Worm (Caenorhabditis elegans) whole organism, L4 larva: ENCODE data around the gene cal-4.

Source experiments
- F44E2.7 ChIP-seq: fragments of 200-800 bp; sonication (Bioruptor generic); IDR thresholded peaks from 2 replicates; pipeline ENCODE4 v2.1.2; 2022; ENCODE audit warnings: missing genetic modification characterization, missing compliant biosample characterization
- T20F7.1 ChIP-seq: fragments of 200-800 bp; sonication (Bioruptor generic); optimal IDR thresholded peaks from 2 replicates; lab custom pipeline; 2018; ENCODE audit warnings: mild to moderate bottlenecking, missing genetic modification characterization, missing compliant biosample characterization
- Y105C5A.15 ChIP-seq: fragments of 200-800 bp; sonication (Bioruptor generic); IDR thresholded peaks from 2 replicates; pipeline ENCODE4 v1.3.6; 2022; ENCODE audit warnings: missing genetic modification characterization, missing compliant biosample characterization
- Y48G9A.11 ChIP-seq: fragments of 200-800 bp; sonication (Bioruptor generic); IDR thresholded peaks from 2 replicates; pipeline ENCODE4 v1.3.6; 2022; ENCODE audit warnings: missing genetic modification reagents, missing genetic modification characterization, missing compliant biosample characterization
- Y5F2A.4 ChIP-seq: fragments of 200-800 bp; sonication (Bioruptor generic); optimal IDR thresholded peaks from 2 replicates; lab custom pipeline; 2018; ENCODE audit warnings: mild to moderate bottlenecking, missing genetic modification characterization, missing compliant biosample characterization
- ceh-20 ChIP-seq: fragments of 200-800 bp; sonication (Bioruptor generic); IDR thresholded peaks from 2 replicates; pipeline ENCODE4 v1.3.6; 2022; ENCODE audit warnings: missing genetic modification reagents, missing genetic modification characterization, missing compliant biosample characterization
- ceh-44 ChIP-seq: fragments of 200-800 bp; sonication (Bioruptor generic); IDR thresholded peaks from 2 replicates; pipeline ENCODE4 v1.3.6; 2022; ENCODE audit warnings: missing genetic modification reagents, missing genetic modification characterization, missing compliant biosample characterization
- ctbp-1 ChIP-seq: fragments of 200-800 bp; sonication (Bioruptor generic); IDR thresholded peaks from 2 replicates; pipeline ENCODE4 v1.3.6; 2022; ENCODE audit warnings: missing genetic modification reagents, missing genetic modification characterization, missing compliant biosample characterization
- dmd-9 ChIP-seq: fragments of 200-800 bp; sonication (Bioruptor generic); IDR thresholded peaks from 2 replicates; pipeline ENCODE4 v1.3.6; 2022; ENCODE audit warnings: missing genetic modification reagents, missing genetic modification characterization, missing compliant biosample characterization
- dve-1 ChIP-seq: sonication (generic microtip); optimal IDR thresholded peaks from 2 replicates; lab custom pipeline; 2017; ENCODE audit warnings: antibody characterized with exemption, mild to moderate bottlenecking, missing genetic modification characterization, missing compliant biosample characterization; ENCODE audit not compliant: insufficient read depth
- egl-27 ChIP-seq: sonication (generic microtip); optimal IDR thresholded peaks from 3 replicates; lab custom pipeline; 2017; ENCODE audit warnings: missing biosample characterization, missing genetic modification reagents, missing genetic modification characterization
- hif-1 ChIP-seq, 2 experiments: sonication (generic microtip); optimal IDR thresholded peaks; 2 replicates each; lab custom pipeline; 2016 to 2017; ENCODE audit warnings: missing compliant biosample characterization in 2 of 2, missing genetic modification characterization in 2 of 2, missing genetic modification reagents in 2 of 2, missing genotype in 2 of 2, mild to moderate bottlenecking in 1 of 2
- hlh-11 ChIP-seq: fragments of 200-800 bp; sonication (Bioruptor generic); optimal IDR thresholded peaks from 2 replicates; lab custom pipeline; 2018; ENCODE audit warnings: mild to moderate bottlenecking, missing genetic modification characterization, missing compliant biosample characterization
- hlh-30 ChIP-seq: sonication (generic microtip); optimal IDR thresholded peaks from 2 replicates; lab custom pipeline; 2017; ENCODE audit warnings: antibody characterized with exemption, mild to moderate bottlenecking, missing genetic modification characterization, missing compliant biosample characterization; ENCODE audit not compliant: insufficient read depth
- hmg-1.1 ChIP-seq: fragments of 200-800 bp; sonication (Bioruptor generic); IDR thresholded peaks from 2 replicates; pipeline ENCODE4 v1.3.6; 2022; ENCODE audit warnings: missing genetic modification reagents, missing genetic modification characterization, missing compliant biosample characterization
- lim-7 ChIP-seq: fragments of 200-800 bp; sonication (Bioruptor generic); IDR thresholded peaks from 2 replicates; pipeline ENCODE4 v1.3.6; 2022; ENCODE audit warnings: missing genetic modification characterization, missing compliant biosample characterization
- lin-15B ChIP-seq: fragments of 150-350 bp; sonication (generic microtip); optimal IDR thresholded peaks from 3 replicates; lab custom pipeline; 2014; ENCODE audit warnings: missing biosample characterization, missing genetic modification characterization
- lin-39 ChIP-seq: fragments of 150-350 bp; optimal IDR thresholded peaks from 2 replicates; lab custom pipeline; 2014; ENCODE audit warnings: missing biosample characterization, missing genetic modification reagents, missing genetic modification characterization
- lir-3 ChIP-seq: sonication (generic microtip); optimal IDR thresholded peaks from 2 replicates; lab custom pipeline; 2016; ENCODE audit warnings: mild to moderate bottlenecking, missing genetic modification characterization, missing compliant biosample characterization
- lsy-2 ChIP-seq, 2 experiments: fragments of 150-350 bp in 1 of 2; sonication (generic microtip) in 1 of 2; optimal IDR thresholded peaks; 2 replicates each; lab custom pipeline; 2014 to 2017; ENCODE audit warnings: missing biosample characterization in 2 of 2, missing genetic modification characterization in 2 of 2
- madf-9 ChIP-seq: fragments of 200-800 bp; sonication (Bioruptor generic); conservative IDR thresholded peaks from 2 replicates; pipeline ENCODE4 v1.3.6; 2022; ENCODE audit warnings: missing genetic modification reagents, missing genetic modification characterization, missing compliant biosample characterization
- mdl-1 ChIP-seq, 2 experiments: fragments of 150-350 bp in 1 of 2; sonication (generic microtip) in 1 of 2; optimal IDR thresholded peaks; 2 replicates each; lab custom pipeline; 2014 to 2017; ENCODE audit warnings: missing biosample characterization in 2 of 2, missing genetic modification characterization in 2 of 2
- mep-1 ChIP-seq: fragments of 150-350 bp; sonication (generic microtip); optimal IDR thresholded peaks from 3 replicates; lab custom pipeline; 2014; ENCODE audit warnings: missing biosample characterization, missing genetic modification characterization
- nhr-10 ChIP-seq: fragments of 150-350 bp; optimal IDR thresholded peaks from 2 replicates; lab custom pipeline; 2014; ENCODE audit warnings: missing biosample characterization, missing genetic modification characterization
- nhr-11 ChIP-seq: fragments of 150-350 bp; optimal IDR thresholded peaks from 2 replicates; lab custom pipeline; 2014; ENCODE audit warnings: missing biosample characterization, missing genetic modification characterization
- nhr-237 ChIP-seq: sonication (generic microtip); optimal IDR thresholded peaks from 2 replicates; lab custom pipeline; 2017; ENCODE audit warnings: missing biosample characterization, missing genetic modification characterization
- nhr-25 ChIP-seq: sonication (generic microtip); optimal IDR thresholded peaks from 2 replicates; lab custom pipeline; 2017; ENCODE audit warnings: missing genetic modification characterization, mild to moderate bottlenecking, missing compliant biosample characterization, antibody characterized with exemption, moderate library complexity, borderline replicate concordance; ENCODE audit not compliant: insufficient read depth
- nhr-28 ChIP-seq: fragments of 150-350 bp; optimal IDR thresholded peaks from 2 replicates; lab custom pipeline; 2014; ENCODE audit warnings: missing biosample characterization, missing genetic modification characterization
- nhr-42 ChIP-seq: fragments of 200-800 bp; sonication (Bioruptor generic); IDR thresholded peaks from 2 replicates; pipeline ENCODE4 v1.3.6; 2022; ENCODE audit warnings: missing genetic modification characterization, missing compliant biosample characterization
- pha-4 ChIP-seq, 2 experiments: fragments of 150-350 bp in 1 of 2; fragments of 200-800 bp in 1 of 2; sonication (Bioruptor generic) in 1 of 2; IDR thresholded peaks in 1 of 2; optimal IDR thresholded peaks in 1 of 2; 2 replicates each; pipeline versions ENCODE4 v1.3.6 to Lab custom; 2014 to 2022; ENCODE audit warnings: missing genetic modification characterization in 2 of 2, missing genetic modification reagents in 2 of 2, missing biosample characterization in 1 of 2, missing compliant biosample characterization in 1 of 2
- pqm-1 ChIP-seq: sonication (generic microtip); optimal IDR thresholded peaks from 2 replicates; lab custom pipeline; 2017; ENCODE audit warnings: missing biosample characterization, missing genetic modification characterization
- rbr-2 ChIP-seq: sonication (generic microtip); optimal IDR thresholded peaks from 2 replicates; lab custom pipeline; 2016; ENCODE audit warnings: missing genotype, missing genetic modification characterization, missing compliant biosample characterization
- set-16 ChIP-seq: fragments of 200-800 bp; sonication (Bioruptor generic); IDR thresholded peaks from 2 replicates; pipeline ENCODE4 v1.3.6; 2022; ENCODE audit warnings: missing genetic modification reagents, missing genetic modification characterization, missing compliant biosample characterization
- snpc-1.2 ChIP-seq: fragments of 200-800 bp; sonication (Bioruptor generic); IDR thresholded peaks from 2 replicates; pipeline ENCODE4 v1.3.6; 2022; ENCODE audit warnings: missing genetic modification reagents, missing genetic modification characterization, missing compliant biosample characterization
- spr-1 ChIP-seq: sonication (generic microtip); optimal IDR thresholded peaks from 2 replicates; lab custom pipeline; 2016; ENCODE audit warnings: mild to moderate bottlenecking, missing genetic modification characterization, missing compliant biosample characterization
- spr-3 ChIP-seq: fragments of 200-800 bp; sonication (Bioruptor generic); optimal IDR thresholded peaks from 2 replicates; lab custom pipeline; 2018; ENCODE audit warnings: mild to moderate bottlenecking, missing genetic modification characterization, missing compliant biosample characterization
- tra-1 ChIP-seq: fragments of 200-800 bp; sonication (Bioruptor generic); IDR thresholded peaks from 2 replicates; pipeline ENCODE4 v1.3.6; 2022; ENCODE audit warnings: missing genetic modification reagents, missing genetic modification characterization, missing compliant biosample characterization
- unc-130 ChIP-seq: sonication (generic microtip); optimal IDR thresholded peaks from 2 replicates; lab custom pipeline; 2016; ENCODE audit warnings: missing genetic modification reagents, missing genetic modification characterization, missing compliant biosample characterization
- zfp-2 ChIP-seq: sonication (generic microtip); optimal IDR thresholded peaks from 2 replicates; lab custom pipeline; 2016; ENCODE audit warnings: mild to moderate bottlenecking, missing genetic modification characterization, missing compliant biosample characterization
- zip-11 ChIP-seq: fragments of 200-800 bp; sonication (Bioruptor generic); IDR thresholded peaks from 2 replicates; pipeline ENCODE4 v1.3.6; 2022; ENCODE audit warnings: missing genetic modification characterization, missing compliant biosample characterization
- zip-2 ChIP-seq: fragments of 150-350 bp; optimal IDR thresholded peaks from 2 replicates; lab custom pipeline; 2014; ENCODE audit warnings: missing biosample characterization, missing genetic modification characterization
- ztf-11 ChIP-seq: fragments of 150-350 bp; optimal IDR thresholded peaks from 2 replicates; lab custom pipeline; 2014; ENCODE audit warnings: missing biosample characterization, missing genetic modification characterization
- ztf-7 ChIP-seq: fragments of 150-350 bp; optimal IDR thresholded peaks from 2 replicates; lab custom pipeline; 2014; ENCODE audit warnings: missing biosample characterization, missing genetic modification characterization

The cal-4 gene

ce11 chrIV:10543361-10543760 lies 22.2 kb downstream of the cal-4 start (continued):
- no peak for TF ChIP-seq F44E2.7 (GFP tag; lab: Robert Waterston, UW)
- TF ChIP-seq mdl-1 (tag; optimal IDR thresholded peaks at IDR 0.05; lab: Kevin White, UChicago), result no peak
- TF ChIP-seq ztf-7, result no peak
- TF ChIP-seq dmd-9, result no peak
- TF ChIP-seq zip-11, result no peak
- no peak for TF ChIP-seq lin-39 (tag; lab: Kevin White, UChicago)
- TF ChIP-seq zfp-2 (tag; lab: Kevin White, UChicago), result no peak
- no peak for TF ChIP-seq nhr-237 (tag; lab: Kevin White, UChicago)
- TF ChIP-seq nhr-10 (tag; lab: Kevin White, UChicago), result no peak
- TF ChIP-seq madf-9 (GFP tag; lab: Robert Waterston, UW), result no peak
- TF ChIP-seq spr-3 (GFP tag; lab: Kevin White, UChicago), result no peak
- TF ChIP-seq ceh-44 (GFP tag; lab: Robert Waterston, UW), result no peak
- no peak for TF ChIP-seq unc-130
- TF ChIP-seq nhr-25 (tag; lab: Kevin White, UChicago), result no peak
- TF ChIP-seq pqm-1 (tag; lab: Kevin White, UChicago), result peak; percentile 75
- no peak for TF ChIP-seq rbr-2 (tag; lab: Kevin White, UChicago)
- TF ChIP-seq set-16, result no peak
- no peak for TF ChIP-seq lin-15B (tag; lab: Kevin White, UChicago)
- peak; percentile 62 for TF ChIP-seq dve-1 (tag; lab: Kevin White, UChicago)
- no peak for TF ChIP-seq spr-1
- TF ChIP-seq nhr-28 (tag; lab: Kevin White, UChicago), result peak; percentile 65
- TF ChIP-seq nhr-42 (GFP tag; lab: Robert Waterston, UW), result no peak
- TF ChIP-seq zip-2, result no peak
- TF ChIP-seq hlh-30 (tag; lab: Kevin White, UChicago), result peak; percentile 15
- TF ChIP-seq lsy-2 (tag; optimal IDR thresholded peaks at IDR 0.05; lab: Kevin White, UChicago), result no peak
- no peak for TF ChIP-seq lim-7 (GFP tag; lab: Robert Waterston, UW)
- no peak for TF ChIP-seq ctbp-1
- no peak for TF ChIP-seq Y5F2A.4 (GFP tag; lab: Kevin White, UChicago)
- TF ChIP-seq hlh-11, result peak; percentile 57
- TF ChIP-seq ztf-11 (tag; lab: Kevin White, UChicago), result no peak
- TF ChIP-seq snpc-1.2 (GFP tag; lab: Robert Waterston, UW), result no peak
- TF ChIP-seq tra-1, result no peak
- TF ChIP-seq Y105C5A.15, result no peak
- TF ChIP-seq ceh-20 (GFP tag; lab: Robert Waterston, UW), result no peak
- TF ChIP-seq nhr-11 (tag; lab: Kevin White, UChicago), result no peak
- no peak for TF ChIP-seq hmg-1.1
- TF ChIP-seq egl-27 (tag; lab: Kevin White, UChicago), result no peak
- no peak for TF ChIP-seq hif-1 (tag; optimal IDR thresholded peaks at IDR 0.05; lab: Kevin White, UChicago)
- no peak for TF ChIP-seq pha-4 (GFP tag; IDR thresholded peaks at IDR 0.05; lab: Robert Waterston, UW)
- TF ChIP-seq pha-4 (tag; optimal IDR thresholded peaks at IDR 0.05; lab: Kevin White, UChicago), result no peak
- no peak for TF ChIP-seq lir-3
- TF ChIP-seq mep-1 (tag; lab: Kevin White, UChicago), result no peak
- TF ChIP-seq T20F7.1, result no peak
- no peak for TF ChIP-seq Y48G9A.11 (GFP tag; lab: Robert Waterston, UW)
